Fruit fly (Drosophila melanogaster) whole organism, embryonic: ENCODE measurements around the gene CG9855.

Experiments
- Adf1 ChIP-seq: fragments of 200-800 bp; sonication (Bioruptor generic); IDR thresholded peaks from 2 replicates; pipeline ENCODE4 v1.3.6; 2022; ENCODE audit warnings: missing biosample characterization, missing genetic modification characterization
- CG10431 ChIP-seq: fragments of 200-800 bp; sonication (Bioruptor generic); optimal IDR thresholded peaks from 3 replicates; lab custom pipeline; 2018; ENCODE audit warnings: missing biosample characterization, mild to moderate bottlenecking, missing genetic modification characterization
- CG11504 ChIP-seq: fragments of 200-800 bp; sonication (Bioruptor generic); optimal IDR thresholded peaks from 3 replicates; lab custom pipeline; 2019; ENCODE audit warnings: missing biosample characterization, mild to moderate bottlenecking, missing genetic modification characterization, moderate library complexity
- CG13296 ChIP-seq: fragments of 200-800 bp; sonication (Bioruptor generic); optimal IDR thresholded peaks from 3 replicates; lab custom pipeline; 2018; ENCODE audit warnings: missing biosample characterization, mild to moderate bottlenecking, missing genetic modification characterization
- CG14014 ChIP-seq: fragments of 200-800 bp; sonication (Bioruptor generic); IDR thresholded peaks from 2 replicates; pipeline ENCODE4 v1.3.6; 2022; ENCODE audit warnings: missing biosample characterization, missing genetic modification characterization
- CG17385 ChIP-seq: fragments of 200-800 bp; sonication (Bioruptor generic); optimal IDR thresholded peaks from 3 replicates; lab custom pipeline; 2018; ENCODE audit warnings: missing biosample characterization, mild to moderate bottlenecking, missing genetic modification characterization
- CG18262 ChIP-seq: fragments of 200-800 bp; optimal IDR thresholded peaks from 3 replicates; lab custom pipeline; 2019; ENCODE audit warnings: missing biosample characterization, mild to moderate bottlenecking, missing genetic modification characterization, moderate library complexity
- CG18476 ChIP-seq: fragments of 200-800 bp; sonication (Bioruptor generic); optimal IDR thresholded peaks from 2 replicates; lab custom pipeline; 2016; ENCODE audit warnings: missing biosample characterization, mild to moderate bottlenecking, missing genetic modification characterization
- CG2678 ChIP-seq: fragments of 200-800 bp; sonication (Bioruptor generic); optimal IDR thresholded peaks from 3 replicates; lab custom pipeline; 2019; ENCODE audit warnings: missing biosample characterization, mild to moderate bottlenecking, missing genetic modification characterization, moderate library complexity
- CG31388 ChIP-seq: fragments of 200-800 bp; sonication (Bioruptor generic); optimal IDR thresholded peaks from 2 replicates; lab custom pipeline; 2016; ENCODE audit warnings: missing biosample characterization, missing genetic modification characterization
- CG31441 ChIP-seq: fragments of 200-800 bp; sonication (Bioruptor generic); IDR thresholded peaks from 2 replicates; pipeline ENCODE4 v1.3.6; 2022; ENCODE audit warnings: missing biosample characterization, missing genetic modification characterization
- CG4820 ChIP-seq: fragments of 200-800 bp; sonication (Bioruptor generic); optimal IDR thresholded peaks from 3 replicates; lab custom pipeline; 2016; ENCODE audit warnings: missing biosample characterization, missing genetic modification characterization
- CG6175 ChIP-seq: fragments of 200-800 bp; sonication (Bioruptor generic); IDR thresholded peaks from 3 replicates; pipeline ENCODE4 v1.3.6; 2022; ENCODE audit warnings: missing biosample characterization, missing genetic modification characterization
- CG6654 ChIP-seq: fragments of 200-800 bp; sonication (Bioruptor generic); optimal IDR thresholded peaks from 2 replicates; lab custom pipeline; 2017; ENCODE audit warnings: missing biosample characterization, mild to moderate bottlenecking, missing genetic modification characterization
- CG6689 ChIP-seq: fragments of 200-800 bp; sonication (Bioruptor generic); IDR thresholded peaks from 2 replicates; pipeline ENCODE4 v1.3.6; 2022; ENCODE audit warnings: missing biosample characterization, missing genetic modification characterization
- CG7372 ChIP-seq: fragments of 200-800 bp; sonication (Bioruptor generic); IDR thresholded peaks from 2 replicates; pipeline ENCODE4 v1.3.6; 2022; ENCODE audit warnings: missing biosample characterization, missing genetic modification characterization
- CG9215 ChIP-seq: fragments of 200-800 bp; sonication (Bioruptor generic); IDR thresholded peaks from 2 replicates; pipeline ENCODE4 v1.3.6; 2022; ENCODE audit warnings: missing biosample characterization, missing genetic modification characterization
- CG9876 ChIP-seq: fragments of 200-800 bp; sonication (Bioruptor generic); optimal IDR thresholded peaks from 2 replicates; lab custom pipeline; 2016; ENCODE audit warnings: missing biosample characterization, missing genetic modification characterization
- Chrac-16 ChIP-seq: fragments of 200-800 bp; sonication (Bioruptor generic); optimal IDR thresholded peaks from 3 replicates; lab custom pipeline; 2016; ENCODE audit warnings: missing biosample characterization, missing genetic modification characterization
- Lpt ChIP-seq: fragments of >200 bp; optimal IDR thresholded peaks from 2 replicates; lab custom pipeline; 2018; ENCODE audit warnings: missing biosample characterization, missing genetic modification characterization
- Myb ChIP-seq: fragments of 200-800 bp; sonication (Bioruptor generic); optimal IDR thresholded peaks from 2 replicates; lab custom pipeline; 2016; ENCODE audit warnings: missing biosample characterization, missing genetic modification characterization
- Nf-YA ChIP-seq: fragments of 200-800 bp; sonication (Bioruptor generic); IDR thresholded peaks from 2 replicates; pipeline ENCODE4 v1.3.6; 2022; ENCODE audit warnings: missing biosample characterization, missing genetic modification characterization
- Side ChIP-seq: fragments of 200-800 bp; sonication (Bioruptor generic); optimal IDR thresholded peaks from 2 replicates; lab custom pipeline; 2016; ENCODE audit warnings: missing biosample characterization, missing genetic modification characterization
- Sin3A ChIP-seq: fragments of >200 bp; optimal IDR thresholded peaks from 2 replicates; lab custom pipeline; 2018
- Sox100B ChIP-seq: fragments of 200-800 bp; sonication (Bioruptor generic); optimal IDR thresholded peaks from 3 replicates; lab custom pipeline; 2018; ENCODE audit warnings: missing biosample characterization, mild to moderate bottlenecking, missing genetic modification characterization
- Sry-δ ChIP-seq: fragments of 200-800 bp; sonication (Bioruptor generic); optimal IDR thresholded peaks from 2 replicates; lab custom pipeline; 2016; ENCODE audit warnings: missing biosample characterization, missing genetic modification characterization
- Tbp ChIP-seq: fragments of >200 bp; optimal IDR thresholded peaks from 2 replicates; lab custom pipeline; 2018; ENCODE audit warnings: missing biosample characterization, missing genetic modification characterization
- amos ChIP-seq: fragments of 200-800 bp; sonication (Bioruptor generic); IDR thresholded peaks from 2 replicates; pipeline ENCODE4 v1.3.6; 2022; ENCODE audit warnings: missing biosample characterization, missing genetic modification characterization; ENCODE audit not compliant: partially characterized antibody
- ara ChIP-seq: fragments of 200-800 bp; sonication (Bioruptor generic); IDR thresholded peaks from 2 replicates; pipeline ENCODE4 v1.3.6; 2022; ENCODE audit warnings: missing biosample characterization, missing genetic modification characterization
- ato ChIP-seq: fragments of 200-800 bp; sonication (Bioruptor generic); IDR thresholded peaks from 2 replicates; pipeline ENCODE4 v1.3.6; 2022; ENCODE audit warnings: missing biosample characterization, missing genetic modification characterization; ENCODE audit not compliant: partially characterized antibody
- br ChIP-seq: fragments of >200 bp; optimal IDR thresholded peaks from 2 replicates; lab custom pipeline; 2017
- chn ChIP-seq: fragments of 200-800 bp; sonication (Bioruptor generic); optimal IDR thresholded peaks from 2 replicates; lab custom pipeline; 2016; ENCODE audit warnings: missing biosample characterization, missing genetic modification characterization
- dan ChIP-seq: fragments of 200-800 bp; sonication (Bioruptor generic); IDR thresholded peaks from 2 replicates; pipeline ENCODE4 v1.3.6; 2022; ENCODE audit warnings: missing biosample characterization, missing genetic modification characterization
- disco-r ChIP-seq: fragments of 200-800 bp; sonication (Bioruptor generic); optimal IDR thresholded peaks from 2 replicates; lab custom pipeline; 2016; ENCODE audit warnings: missing biosample characterization, missing genetic modification characterization
- dpn ChIP-seq, 2 experiments: fragments of 200-800 bp; sonication (Bioruptor generic); optimal IDR thresholded peaks; 3 replicates each; lab custom pipeline; 2016; ENCODE audit warnings: missing biosample characterization in 2 of 2, missing genetic modification characterization in 2 of 2
- exex ChIP-seq: fragments of 200-800 bp; sonication (Bioruptor generic); optimal IDR thresholded peaks from 4 replicates; lab custom pipeline; 2018; ENCODE audit warnings: missing biosample characterization, mild to moderate bottlenecking, missing genetic modification characterization, moderate library complexity
- hkb ChIP-seq, 2 experiments: fragments of 200-800 bp in 1 of 2; fragments of >200 bp in 1 of 2; sonication (Bioruptor generic) in 1 of 2; IDR thresholded peaks in 1 of 2; optimal IDR thresholded peaks in 1 of 2; 2 replicates each; pipeline versions ENCODE4 v1.3.6 to Lab custom; 2017 to 2022; ENCODE audit warnings: missing biosample characterization in 1 of 2, missing genetic modification characterization in 1 of 2
- kni ChIP-seq: fragments of 200-800 bp; sonication (Bioruptor generic); optimal IDR thresholded peaks from 3 replicates; lab custom pipeline; 2017; ENCODE audit warnings: mild to moderate bottlenecking, missing biosample characterization, missing genetic modification reagents, missing genetic modification characterization
- lov ChIP-seq, 2 experiments: fragments of 200-800 bp in 1 of 2; fragments of >200 bp in 1 of 2; sonication (Bioruptor generic) in 1 of 2; IDR thresholded peaks in 1 of 2; optimal IDR thresholded peaks in 1 of 2; 2 replicates in 1 of 2; 3 replicates in 1 of 2; pipeline versions ENCODE4 v1.3.6 to Lab custom; 2017 to 2022; ENCODE audit warnings: missing biosample characterization in 1 of 2, missing genetic modification characterization in 1 of 2
- nau ChIP-seq: fragments of 200-800 bp; sonication (Bioruptor generic); optimal IDR thresholded peaks from 3 replicates; lab custom pipeline; 2017; ENCODE audit warnings: missing biosample characterization, mild to moderate bottlenecking, missing genetic modification characterization, missing genetic modification reagents
- nerfin-1 ChIP-seq: fragments of 200-800 bp; sonication (Bioruptor generic); optimal IDR thresholded peaks from 3 replicates; lab custom pipeline; 2019; ENCODE audit warnings: missing biosample characterization, mild to moderate bottlenecking, missing genetic modification characterization, moderate library complexity
- pho ChIP-seq: fragments of 200-800 bp; sonication (Bioruptor generic); optimal IDR thresholded peaks from 2 replicates; lab custom pipeline; 2016; ENCODE audit warnings: missing biosample characterization, missing genetic modification characterization
- stc ChIP-seq: fragments of 200-800 bp; sonication (Bioruptor generic); IDR thresholded peaks from 2 replicates; pipeline ENCODE4 v1.3.6; 2022; ENCODE audit warnings: missing biosample characterization, missing genetic modification characterization
- ttk ChIP-seq: fragments of 200-800 bp; sonication (Bioruptor generic); IDR thresholded peaks from 2 replicates; pipeline ENCODE4 v2.1.2; 2022; ENCODE audit warnings: missing biosample characterization, missing genetic modification characterization
- tup ChIP-seq: fragments of 200-800 bp; sonication (Bioruptor generic); optimal IDR thresholded peaks from 2 replicates; lab custom pipeline; 2016; ENCODE audit warnings: missing biosample characterization, mild to moderate bottlenecking, missing genetic modification characterization, moderate library complexity
- twi ChIP-seq: fragments of 200-800 bp; optimal IDR thresholded peaks from 2 replicates; lab custom pipeline; 2019; ENCODE audit warnings: missing biosample characterization, mild to moderate bottlenecking, missing genetic modification characterization, moderate library complexity
- unc-4 ChIP-seq: fragments of 200-800 bp; sonication (Bioruptor generic); IDR thresholded peaks from 2 replicates; pipeline ENCODE4 v1.3.6; 2022; ENCODE audit warnings: missing biosample characterization, missing genetic modification characterization; ENCODE audit not compliant: partially characterized antibody
- usp ChIP-seq: fragments of >200 bp; optimal IDR thresholded peaks from 2 replicates; lab custom pipeline; 2017; ENCODE audit warnings: missing biosample characterization, missing genetic modification characterization
- zen ChIP-seq: fragments of 200-800 bp; sonication (Bioruptor generic); optimal IDR thresholded peaks from 3 replicates; lab custom pipeline; 2018; ENCODE audit warnings: missing biosample characterization, mild to moderate bottlenecking, missing genetic modification characterization, moderate library complexity
- zfh2 ChIP-seq: fragments of 200-800 bp; sonication (Bioruptor generic); optimal IDR thresholded peaks from 2 replicates; lab custom pipeline; 2016; ENCODE audit warnings: missing biosample characterization, missing genetic modification characterization

Gene CG9855

DNA sequence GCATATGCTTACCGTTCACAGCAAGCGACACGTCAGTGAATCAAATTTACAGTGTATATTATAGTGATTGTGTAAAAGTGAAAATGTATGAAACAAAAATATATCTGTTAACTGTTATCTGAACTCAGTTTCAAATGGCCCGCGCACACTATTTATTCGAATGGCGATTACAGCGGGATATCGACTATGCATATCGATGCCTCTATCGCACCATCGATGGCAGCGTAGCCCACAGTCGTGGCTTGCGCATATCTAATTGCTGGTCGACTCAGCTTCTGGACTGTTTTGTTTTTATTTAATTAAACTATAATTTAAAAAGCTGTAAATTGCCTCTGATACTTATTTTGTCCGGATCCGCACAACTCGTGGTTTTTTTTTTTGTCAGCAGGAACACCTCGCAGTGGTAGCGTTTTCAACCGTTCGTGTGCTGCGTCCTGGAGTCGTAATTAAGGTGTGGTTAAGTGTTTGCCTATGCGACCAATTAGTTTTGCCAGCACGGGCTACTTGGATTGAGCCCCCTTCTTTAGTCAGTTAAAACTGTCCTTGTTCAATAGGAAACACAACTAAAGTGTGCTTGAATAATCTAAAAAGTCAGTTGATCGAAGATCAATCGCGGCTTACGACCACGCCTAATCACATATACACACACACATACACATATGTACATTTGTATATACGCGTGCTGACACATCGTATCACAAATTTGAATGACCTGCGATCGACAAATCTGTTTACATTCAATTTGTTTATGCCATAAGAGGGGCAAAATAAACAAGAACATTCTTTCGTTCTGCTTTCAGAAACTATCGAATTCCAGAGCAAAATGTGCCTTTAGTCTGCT, 16.4 kb downstream of the CG9855 start, which contains the start of gene Cont (continued):
- TF ChIP-seq CG6175: no peak
- TF ChIP-seq ttk: no peak
- no peak for TF ChIP-seq nau (GFP tag; lab: Kevin White, UChicago)
- no peak for TF ChIP-seq dpn (GFP tag; optimal IDR thresholded peaks at IDR 0.05; lab: Kevin White, UChicago)
- TF ChIP-seq CG2678: no peak
- TF ChIP-seq ato (GFP tag; lab: Robert Waterston, UW): peak; percentile 97
- no peak for TF ChIP-seq CG4820
- TF ChIP-seq disco-r (GFP tag; lab: Kevin White, UChicago): no peak
- no peak for TF ChIP-seq CG6654 (GFP tag; lab: Kevin White, UChicago)
- no peak for TF ChIP-seq chn (GFP tag; lab: Kevin White, UChicago)
- TF ChIP-seq kni: no peak
- no peak for TF ChIP-seq CG31441 (GFP tag; lab: Robert Waterston, UW)
- TF ChIP-seq Sox100B (GFP tag; lab: Kevin White, UChicago): no peak
- peak; percentile 9 for TF ChIP-seq CG18476 (GFP tag; lab: Kevin White, UChicago)
- TF ChIP-seq amos (GFP tag; lab: Robert Waterston, UW): peak; percentile 97
- TF ChIP-seq CG6689: no peak
- no peak for TF ChIP-seq usp (GFP tag; lab: Kevin White, UChicago)
- TF ChIP-seq hkb (optimal IDR thresholded peaks at IDR 0.05; lab: Kevin White, UChicago): no peak
- TF ChIP-seq hkb (GFP tag; IDR thresholded peaks at IDR 0.05; lab: Robert Waterston, UW): no peak
- TF ChIP-seq Sry-δ: peak; percentile 95
- TF ChIP-seq Side (GFP tag; lab: Kevin White, UChicago): no peak
- TF ChIP-seq CG7372: no peak
- TF ChIP-seq Adf1 (GFP tag; lab: Robert Waterston, UW): peak; percentile 27
- no peak for TF ChIP-seq CG18262
- no peak for TF ChIP-seq stc (GFP tag; lab: Robert Waterston, UW)
- no peak for TF ChIP-seq lov (optimal IDR thresholded peaks at IDR 0.05; lab: Kevin White, UChicago)
- no peak for TF ChIP-seq lov (GFP tag; IDR thresholded peaks at IDR 0.05; lab: Robert Waterston, UW)
- peak; percentile 94 for TF ChIP-seq unc-4 (GFP tag; lab: Robert Waterston, UW)
- no peak for TF ChIP-seq zfh2 (GFP tag; lab: Kevin White, UChicago)
- TF ChIP-seq br (lab: Kevin White, UChicago): no peak
- TF ChIP-seq CG17385 (GFP tag; lab: Kevin White, UChicago): no peak
- peak; percentile 30 for TF ChIP-seq Myb (GFP tag; lab: Kevin White, UChicago)
- no peak for TF ChIP-seq CG31388
- TF ChIP-seq Tbp (GFP tag; lab: Kevin White, UChicago): no peak
- no peak for TF ChIP-seq CG9876 (GFP tag; lab: Kevin White, UChicago)
- peak; percentile 40 for TF ChIP-seq Sin3A (lab: Kevin White, UChicago)
- no peak for TF ChIP-seq Lpt (GFP tag; lab: Kevin White, UChicago)
- TF ChIP-seq CG11504: no peak
- peak; percentile 58 for TF ChIP-seq zen (tag; lab: Kevin White, UChicago)
- TF ChIP-seq CG10431 (GFP tag; lab: Kevin White, UChicago): no peak
- peak; percentile 31 for TF ChIP-seq tup (GFP tag; lab: Kevin White, UChicago)
- no peak for TF ChIP-seq CG9215 (GFP tag; lab: Robert Waterston, UW)
- TF ChIP-seq dan: no peak
- TF ChIP-seq pho (GFP tag; lab: Kevin White, UChicago): no peak
- no peak for TF ChIP-seq Chrac-16 (GFP tag; lab: Kevin White, UChicago)
- no peak for TF ChIP-seq exex (tag; lab: Kevin White, UChicago)
- TF ChIP-seq CG14014: no peak
- TF ChIP-seq ara: no peak
- no peak for TF ChIP-seq Nf-YA
- TF ChIP-seq twi (tag; lab: Kevin White, UChicago): no peak
- no peak for TF ChIP-seq nerfin-1 (tag; lab: Kevin White, UChicago)
- TF ChIP-seq CG13296 (GFP tag; lab: Kevin White, UChicago): no peak
